Worm (Caenorhabditis elegans) whole organism, early embryonic: ENCODE data around the gene K12H4.2.

Experiments used
- B0310.2 ChIP-seq: sonication (generic microtip); optimal IDR thresholded peaks from 2 replicates; lab custom pipeline; 2016; ENCODE audit warnings: mild to moderate bottlenecking, missing genetic modification characterization, missing compliant biosample characterization
- F13C5.2 ChIP-seq: sonication (generic microtip); optimal IDR thresholded peaks from 2 replicates; lab custom pipeline; 2017; ENCODE audit warnings: mild to moderate bottlenecking, missing genetic modification characterization, inconsistent platforms, missing compliant biosample characterization
- ama-1 ChIP-seq: fragments of 150-350 bp; optimal IDR thresholded peaks from 2 replicates; lab custom pipeline; 2014
- ceh-13 ChIP-seq: fragments of 200-800 bp; sonication (Bioruptor generic); optimal IDR thresholded peaks from 2 replicates; lab custom pipeline; 2018; ENCODE audit warnings: mild to moderate bottlenecking, missing genetic modification characterization, missing compliant biosample characterization
- flt-1 ChIP-seq: fragments of 200-800 bp; sonication (Bioruptor generic); IDR thresholded peaks from 2 replicates; pipeline ENCODE4 v1.3.6; 2022; ENCODE audit warnings: missing genetic modification characterization, missing compliant biosample characterization
- hmg-4 ChIP-seq: fragments of 200-800 bp; sonication (Bioruptor generic); optimal IDR thresholded peaks from 2 replicates; lab custom pipeline; 2018; ENCODE audit warnings: mild to moderate bottlenecking, missing genetic modification characterization, missing compliant biosample characterization
- pes-1 ChIP-seq: fragments of 200-800 bp; sonication (Bioruptor generic); IDR thresholded peaks from 2 replicates; pipeline ENCODE4 v1.3.6; 2022; ENCODE audit warnings: missing genetic modification reagents, missing genetic modification characterization, missing compliant biosample characterization
- tbx-11 ChIP-seq: fragments of 200-800 bp; sonication (Bioruptor generic); IDR thresholded peaks from 2 replicates; pipeline ENCODE4 v1.3.6; 2022; ENCODE audit warnings: missing genetic modification characterization, missing compliant biosample characterization
- tbx-37 ChIP-seq: fragments of 200-800 bp; sonication (Bioruptor generic); conservative IDR thresholded peaks from 2 replicates; pipeline ENCODE4 v1.3.6; 2022; ENCODE audit warnings: missing genetic modification reagents, missing genetic modification characterization, missing compliant biosample characterization

- no peak for TF ChIP-seq flt-1 (GFP tag; lab: Robert Waterston, UW)
- TF ChIP-seq ceh-13, result no peak
- no peak for TF ChIP-seq hmg-4 (GFP tag; lab: Kevin White, UChicago)
- TF ChIP-seq ama-1 (lab: Kevin White, UChicago), result no peak
- TF ChIP-seq pes-1 (GFP tag; lab: Robert Waterston, UW), result no peak
- TF ChIP-seq B0310.2 (tag; lab: Kevin White, UChicago), result no peak
- no peak for TF ChIP-seq F13C5.2 (tag; lab: Kevin White, UChicago)
- TF ChIP-seq tbx-37, result no peak
- TF ChIP-seq tbx-11, result no peak
Observed at ce11 chrIII:8051838-8052237, 4.3 kb downstream of the K12H4.2 start.
